Worm (Caenorhabditis elegans): ENCODE measurements around the gene nlt-1.

ce11 chrII:9992474-9992873 lies 8.5 kb downstream of the nlt-1 start:
- TF ChIP-seq W03F9.2 (tag; optimal IDR thresholded peaks at IDR 0.05) (no peak), him-1 (tag; optimal IDR thresholded peaks at IDR 0.05) (no peak)

Data from whole organism, L4/young adult.